Fruit fly (Drosophila melanogaster) whole organism: ENCODE data around the gene ath.

Experiments
- CG8478 ChIP-seq: fragments of >200 bp; optimal IDR thresholded peaks from 2 replicates; lab custom pipeline; 2018; ENCODE audit warnings: inconsistent platforms
- pan ChIP-seq: fragments of >200 bp; optimal IDR thresholded peaks from 2 replicates; lab custom pipeline; 2017
- psq ChIP-seq: fragments of >200 bp; optimal IDR thresholded peaks from 2 replicates; lab custom pipeline; 2017

dm6 chr2L:10201743-10202142 is 9.2 kb upstream of the ath start:
- TF ChIP-seq psq (no peak), pan (lab: Kevin White, UChicago) (no peak), CG8478 (lab: Kevin White, UChicago) (no peak)
